Fruit fly (Drosophila melanogaster): ENCODE measurements around the gene CG17375.

- TF ChIP-seq CG11085 (GFP tag; IDR thresholded peaks at IDR 0.05) (no peak), Aef1 (GFP tag; IDR thresholded peaks at IDR 0.05) (no peak), Sox100B (GFP tag; optimal IDR thresholded peaks at IDR 0.05) (no peak), CG8359 (GFP tag; optimal IDR thresholded peaks at IDR 0.05; ENCODE audit: borderline replicate concordance) (no peak)
Measured at dm6 chr2L:6798762-6799246, 6.8 kb downstream of the CG17375 start, which contains the start of the genes nrv2 and CG43610.
